Fruit fly (Drosophila melanogaster): Measurements from ENCODE around the gene pdgy.
A peak's percentile ranks its signal among the peaks of the same experiment; 100 is the strongest.

Gene pdgy

dm6 chrX:14952845-14953720 lies at the start of gene pdgy:
Gene pdgy, minus strand, starts transcription at chrX:14953532.
- TF ChIP-seq Blimp-1 (GFP tag; optimal IDR thresholded peaks at IDR 0.05) (peak; percentile 58), CG31627 (GFP tag; optimal IDR thresholded peaks at IDR 0.05) (no peak), Hr39 (GFP tag; optimal IDR thresholded peaks at IDR 0.05) (no peak), salr (GFP tag; optimal IDR thresholded peaks at IDR 0.05) (peak; percentile 50 to 67), CG6276 (GFP tag; optimal IDR thresholded peaks at IDR 0.05) (peak; percentile 92), CG6792 (GFP tag; optimal IDR thresholded peaks at IDR 0.05) (no peak), Hr38 (GFP tag; optimal IDR thresholded peaks at IDR 0.05) (peak; percentile 31), CG9139 (GFP tag; optimal IDR thresholded peaks at IDR 0.05) (peak; percentile 98), CG34406 (GFP tag; optimal IDR thresholded peaks at IDR 0.05) (no peak), CG10631 (GFP tag; optimal IDR thresholded peaks at IDR 0.05) (no peak), fkh (GFP tag; optimal IDR thresholded peaks at IDR 0.05) (peak; percentile 33), acj6 (GFP tag; optimal IDR thresholded peaks at IDR 0.05) (no peak), eg (GFP tag; IDR thresholded peaks at IDR 0.05) (peak; percentile 88), Eip93F (GFP tag; optimal IDR thresholded peaks at IDR 0.05) (peak; percentile 95), CG16779 (tag; optimal IDR thresholded peaks at IDR 0.05) (peak; percentile 88), CG8119 (GFP tag; IDR thresholded peaks at IDR 0.05) (peak; percentile 81), pdm3 (GFP tag; optimal IDR thresholded peaks at IDR 0.05) (no peak), dsx (GFP tag; optimal IDR thresholded peaks at IDR 0.05; ENCODE audit: poor library complexity, severe bottlenecking) (peak; percentile 69), CG4318 (GFP tag; optimal IDR thresholded peaks at IDR 0.05) (peak; percentile 49), CG11762 (GFP tag; optimal IDR thresholded peaks at IDR 0.05; ENCODE audit: insufficient read depth) (peak; percentile 44), Lpt (GFP tag; optimal IDR thresholded peaks at IDR 0.05) (peak; percentile 75), CG8319 (GFP tag; optimal IDR thresholded peaks at IDR 0.05) (peak; percentile 58), Sox15 (GFP tag; optimal IDR thresholded peaks at IDR 0.05) (no peak), spab (GFP tag; optimal IDR thresholded peaks at IDR 0.05) (peak; percentile 86), esn (GFP tag; optimal IDR thresholded peaks at IDR 0.05) (no peak), CG3032 (tag; optimal IDR thresholded peaks at IDR 0.05) (peak; percentile 31), CG6854 (GFP tag; optimal IDR thresholded peaks at IDR 0.05) (peak; percentile 97), CG1621 (tag; optimal IDR thresholded peaks at IDR 0.05) (peak; percentile 88), Ets21C (GFP tag; optimal IDR thresholded peaks at IDR 0.05) (no peak), lz (GFP tag; optimal IDR thresholded peaks at IDR 0.05) (no peak), Sox102F (GFP tag; optimal IDR thresholded peaks at IDR 0.05) (peak; percentile 61), CG11294 (GFP tag; IDR thresholded peaks at IDR 0.05) (peak; percentile 6; the same call in 1 of the 2 replicates), CG11902 (GFP tag; optimal IDR thresholded peaks at IDR 0.05) (no peak), Gug (GFP tag; IDR thresholded peaks at IDR 0.05) (peak; percentile 25; the same call in 1 of the 2 replicates), dac (GFP tag; optimal IDR thresholded peaks at IDR 0.05) (peak; percentile 1), cyc (GFP tag; optimal IDR thresholded peaks at IDR 0.05) (no peak), Sox14 (GFP tag; optimal IDR thresholded peaks at IDR 0.05) (no peak), achi (GFP tag; optimal IDR thresholded peaks at IDR 0.05) (peak; percentile 30), CG7368 (GFP tag; optimal IDR thresholded peaks at IDR 0.05) (peak; percentile 76), CG8632 (GFP tag; optimal IDR thresholded peaks at IDR 0.05) (no peak), vri (GFP tag; optimal IDR thresholded peaks at IDR 0.05) (peak; percentile 7), Hr4 (GFP tag; optimal IDR thresholded peaks at IDR 0.05) (no peak), fd85E (GFP tag; optimal IDR thresholded peaks at IDR 0.05) (peak; percentile 47), ss (GFP tag; optimal IDR thresholded peaks at IDR 0.05) (peak; percentile 98 to 99), Met (GFP tag; optimal IDR thresholded peaks at IDR 0.05) (peak; percentile 51), topi (GFP tag; optimal IDR thresholded peaks at IDR 0.05) (peak; percentile 41), CG6163 (GFP tag; IDR thresholded peaks at IDR 0.05) (peak; percentile 79), net (GFP tag; optimal IDR thresholded peaks at IDR 0.05) (peak; percentile 61), Eip75B (GFP tag; optimal IDR thresholded peaks at IDR 0.05) (no peak), fd59A (GFP tag; optimal IDR thresholded peaks at IDR 0.05) (peak; percentile 40)
